Worm (Caenorhabditis elegans) whole organism, late embryonic: ENCODE data around the gene F49C12.5.

ENCODE experiments used
- C08G9.2 ChIP-seq: sonication (generic microtip); optimal IDR thresholded peaks from 2 replicates; lab custom pipeline; 2016; ENCODE audit warnings: mild to moderate bottlenecking, missing genetic modification characterization, moderate library complexity, missing compliant biosample characterization
- F13H6.1 ChIP-seq: sonication (generic microtip); optimal IDR thresholded peaks from 2 replicates; lab custom pipeline; 2016; ENCODE audit warnings: missing genetic modification characterization, missing compliant biosample characterization
- K09A11.1 ChIP-seq: sonication (generic microtip); optimal IDR thresholded peaks from 2 replicates; lab custom pipeline; 2017; ENCODE audit warnings: antibody characterized with exemption, mild to moderate bottlenecking, missing genetic modification characterization, missing compliant biosample characterization; ENCODE audit not compliant: insufficient read depth
- ceh-18 ChIP-seq: sonication (generic microtip); optimal IDR thresholded peaks from 2 replicates; lab custom pipeline; 2016; ENCODE audit warnings: missing genetic modification characterization, missing compliant biosample characterization
- ceh-2 ChIP-seq: sonication (generic microtip); optimal IDR thresholded peaks from 2 replicates; lab custom pipeline; 2016; ENCODE audit warnings: missing genotype, missing genetic modification characterization, missing compliant biosample characterization
- ceh-22 ChIP-seq: sonication (generic microtip); optimal IDR thresholded peaks from 2 replicates; lab custom pipeline; 2017; ENCODE audit warnings: missing biosample characterization, missing genetic modification characterization
- ceh-24 ChIP-seq: sonication (generic microtip); optimal IDR thresholded peaks from 2 replicates; lab custom pipeline; 2016; ENCODE audit warnings: mild to moderate bottlenecking, missing genetic modification characterization, missing compliant biosample characterization
- ceh-30 ChIP-seq: fragments of 150-350 bp; optimal IDR thresholded peaks from 2 replicates; lab custom pipeline; 2014; ENCODE audit warnings: missing biosample characterization, missing genetic modification characterization
- ceh-34 ChIP-seq: sonication (generic microtip); optimal IDR thresholded peaks from 2 replicates; lab custom pipeline; 2016; ENCODE audit warnings: mild to moderate bottlenecking, missing genetic modification characterization, missing compliant biosample characterization
- ceh-45 ChIP-seq: fragments of 200-800 bp; sonication (Bioruptor generic); IDR thresholded peaks from 2 replicates; pipeline ENCODE4 v1.3.6; 2022; ENCODE audit warnings: missing genetic modification reagents, missing genetic modification characterization, missing compliant biosample characterization
- ceh-48 ChIP-seq: sonication (generic microtip); optimal IDR thresholded peaks from 2 replicates; lab custom pipeline; 2016; ENCODE audit warnings: missing genetic modification characterization, inconsistent platforms, missing compliant biosample characterization
- che-1 ChIP-seq: sonication (generic microtip); optimal IDR thresholded peaks from 2 replicates; lab custom pipeline; 2016; ENCODE audit warnings: mild to moderate bottlenecking, missing genetic modification characterization, missing compliant biosample characterization
- dmd-4 ChIP-seq: sonication (generic microtip); optimal IDR thresholded peaks from 2 replicates; lab custom pipeline; 2016; ENCODE audit warnings: borderline replicate concordance, missing genetic modification characterization, missing compliant biosample characterization
- elt-2 ChIP-seq: sonication (generic microtip); optimal IDR thresholded peaks from 2 replicates; lab custom pipeline; 2016; ENCODE audit warnings: missing genetic modification reagents, missing genetic modification characterization, missing compliant biosample characterization
- elt-4 ChIP-seq: sonication (generic microtip); optimal IDR thresholded peaks from 2 replicates; lab custom pipeline; 2016; ENCODE audit warnings: missing genetic modification characterization, missing compliant biosample characterization
- ets-4 ChIP-seq: sonication (generic microtip); optimal IDR thresholded peaks from 2 replicates; lab custom pipeline; 2016; ENCODE audit warnings: missing genetic modification characterization, missing compliant biosample characterization
- eyg-1 ChIP-seq: sonication (generic microtip); optimal IDR thresholded peaks from 2 replicates; lab custom pipeline; 2016; ENCODE audit warnings: missing genotype, missing genetic modification characterization, missing compliant biosample characterization
- fax-1 ChIP-seq: sonication (generic microtip); optimal IDR thresholded peaks from 2 replicates; lab custom pipeline; 2016; ENCODE audit warnings: missing genotype, missing genetic modification characterization, missing compliant biosample characterization
- gmeb-2 ChIP-seq: sonication (generic microtip); optimal IDR thresholded peaks from 2 replicates; lab custom pipeline; 2016; ENCODE audit warnings: missing genetic modification characterization, inconsistent platforms, missing compliant biosample characterization
- hlh-13 ChIP-seq: fragments of 200-800 bp; sonication (Bioruptor generic); optimal IDR thresholded peaks from 2 replicates; lab custom pipeline; 2018; ENCODE audit warnings: mild to moderate bottlenecking, missing genetic modification characterization, missing compliant biosample characterization
- hlh-15 ChIP-seq: sonication (generic microtip); optimal IDR thresholded peaks from 2 replicates; lab custom pipeline; 2016; ENCODE audit warnings: missing genetic modification characterization, missing compliant biosample characterization
- madf-2 ChIP-seq: sonication (generic microtip); optimal IDR thresholded peaks from 2 replicates; lab custom pipeline; 2017; ENCODE audit warnings: missing genetic modification characterization, missing compliant biosample characterization
- nfya-1 ChIP-seq: sonication (generic microtip); optimal IDR thresholded peaks from 2 replicates; lab custom pipeline; 2017; ENCODE audit warnings: missing genetic modification characterization, mild to moderate bottlenecking, missing compliant biosample characterization, antibody characterized with exemption, moderate library complexity
- nhr-232 ChIP-seq: sonication (generic microtip); optimal IDR thresholded peaks from 2 replicates; lab custom pipeline; 2016; ENCODE audit warnings: missing genetic modification characterization, missing compliant biosample characterization
- syd-9 ChIP-seq: sonication (generic microtip); optimal IDR thresholded peaks from 2 replicates; lab custom pipeline; 2016; ENCODE audit warnings: mild to moderate bottlenecking, missing genetic modification characterization, moderate library complexity, missing compliant biosample characterization
- tbx-2 ChIP-seq: sonication (generic microtip); optimal IDR thresholded peaks from 2 replicates; lab custom pipeline; 2016; ENCODE audit warnings: missing genetic modification characterization, missing compliant biosample characterization
- tbx-7 ChIP-seq: sonication (generic microtip); optimal IDR thresholded peaks from 2 replicates; lab custom pipeline; 2016; ENCODE audit warnings: missing genotype, missing genetic modification characterization, missing compliant biosample characterization
- unc-3 ChIP-seq, 2 experiments: fragments of 200-800 bp in 1 of 2; sonication (Bioruptor generic) in 1 of 2; sonication (generic microtip) in 1 of 2; conservative IDR thresholded peaks in 1 of 2; optimal IDR thresholded peaks in 1 of 2; 2 replicates each; pipeline versions ENCODE4 v1.3.6 to Lab custom; 2016 to 2022; ENCODE audit warnings: missing compliant biosample characterization in 2 of 2, missing genetic modification characterization in 2 of 2, missing genetic modification reagents in 1 of 2
- zip-5 ChIP-seq: sonication (generic microtip); optimal IDR thresholded peaks from 2 replicates; lab custom pipeline; 2016; ENCODE audit warnings: missing genetic modification characterization, missing compliant biosample characterization

Gene F49C12.5

ce11 chrIV:9321039-9321851 lies 16.5 kb downstream of the F49C12.5 start, which contains the start of the genes F49C12.12 and vha-17:
Gene F49C12.12 (minus strand): TSS chrIV:9321089.
Gene vha-17 (plus strand): TSS chrIV:9321801.
- TF ChIP-seq nfya-1 (tag; lab: Kevin White, UChicago) (no peak), ceh-48 (tag; lab: Kevin White, UChicago) (peak; percentile 61), syd-9 (tag; lab: Kevin White, UChicago) (no peak)

ce11 chrIV:9322489-9322888 lies 17.8 kb downstream of the F49C12.5 start:
- no peak for TF ChIP-seq elt-4 (tag; lab: Kevin White, UChicago)
- no peak for TF ChIP-seq che-1 (tag; lab: Kevin White, UChicago)
- no peak for TF ChIP-seq tbx-2 (tag; lab: Kevin White, UChicago)
- TF ChIP-seq ceh-45 (GFP tag; lab: Robert Waterston, UW) = no peak
- TF ChIP-seq C08G9.2 (tag; lab: Kevin White, UChicago) = no peak
- no peak for TF ChIP-seq elt-2 (tag; lab: Kevin White, UChicago)
- TF ChIP-seq tbx-7 (tag; lab: Kevin White, UChicago) = no peak
- TF ChIP-seq hlh-15 = no peak
- TF ChIP-seq dmd-4 (tag; lab: Kevin White, UChicago) = no peak

ce11 chrIV:9323989-9324506 lies 19.3 kb downstream of the F49C12.5 start, which contains the start of the genes nspg-11 and F49C12.15:
Gene nspg-11 (minus strand): TSS chrIV:9324089.
Gene F49C12.15 (plus strand): TSS chrIV:9324456.
- TF ChIP-seq unc-3 (GFP tag; conservative IDR thresholded peaks at IDR 0.05; lab: Robert Waterston, UW) = no peak
- no peak for TF ChIP-seq unc-3 (tag; optimal IDR thresholded peaks at IDR 0.05; lab: Kevin White, UChicago)
- TF ChIP-seq gmeb-2 (tag; lab: Kevin White, UChicago) = no peak
- no peak for TF ChIP-seq zip-5 (tag; lab: Kevin White, UChicago)
- TF ChIP-seq hlh-13 = no peak
- no peak for TF ChIP-seq ceh-30 (tag; lab: Kevin White, UChicago)
- no peak for TF ChIP-seq ceh-2 (tag; lab: Kevin White, UChicago)
- no peak for TF ChIP-seq ceh-18 (tag; lab: Kevin White, UChicago)
- no peak for TF ChIP-seq ceh-24 (tag; lab: Kevin White, UChicago)
- no peak for TF ChIP-seq ceh-48 (tag; lab: Kevin White, UChicago)
- TF ChIP-seq fax-1 (tag; lab: Kevin White, UChicago) = no peak
- no peak for TF ChIP-seq F13H6.1 (tag; lab: Kevin White, UChicago)

ce11 chrIV:9327706-9328105 lies 23.0 kb downstream of the F49C12.5 start, which contains the start of gene clec-183:
Gene clec-183 (plus strand): TSS chrIV:9328006.
- TF ChIP-seq ceh-34 (tag; lab: Kevin White, UChicago) (no peak), hlh-13 (no peak), K09A11.1 (tag; lab: Kevin White, UChicago) (no peak), eyg-1 (tag; lab: Kevin White, UChicago) (no peak), ceh-22 (no peak), tbx-7 (tag; lab: Kevin White, UChicago) (no peak), ets-4 (tag; lab: Kevin White, UChicago) (no peak), ceh-48 (tag; lab: Kevin White, UChicago) (no peak), fax-1 (tag; lab: Kevin White, UChicago) (no peak), nhr-232 (tag; lab: Kevin White, UChicago) (no peak), zip-5 (tag; lab: Kevin White, UChicago) (no peak), elt-2 (tag; lab: Kevin White, UChicago) (no peak), madf-2 (tag; lab: Kevin White, UChicago) (no peak)

ce11 chrIV:9330755-9331154 lies 26.0 kb downstream of the F49C12.5 start, which contains the start of gene nspg-7.1:
Gene nspg-7.1 (minus strand): TSS chrIV:9330855.
- TF ChIP-seq che-1 (tag; lab: Kevin White, UChicago) = no peak
